Worm (Caenorhabditis elegans) whole organism, early embryonic: Measurements from ENCODE around the gene clec-130.

Source experiments
- B0310.2 ChIP-seq: sonication (generic microtip); optimal IDR thresholded peaks from 2 replicates; lab custom pipeline; 2016; ENCODE audit warnings: mild to moderate bottlenecking, missing genetic modification characterization, missing compliant biosample characterization
- F13C5.2 ChIP-seq: sonication (generic microtip); optimal IDR thresholded peaks from 2 replicates; lab custom pipeline; 2017; ENCODE audit warnings: mild to moderate bottlenecking, missing genetic modification characterization, inconsistent platforms, missing compliant biosample characterization
- aly-1 ChIP-seq: sonication (generic microtip); optimal IDR thresholded peaks from 2 replicates; lab custom pipeline; 2016; ENCODE audit warnings: missing genetic modification characterization, missing compliant biosample characterization
- ama-1 ChIP-seq: fragments of 150-350 bp; optimal IDR thresholded peaks from 2 replicates; lab custom pipeline; 2014
- ceh-13 ChIP-seq: fragments of 200-800 bp; sonication (Bioruptor generic); optimal IDR thresholded peaks from 2 replicates; lab custom pipeline; 2018; ENCODE audit warnings: mild to moderate bottlenecking, missing genetic modification characterization, missing compliant biosample characterization
- ceh-36 ChIP-seq: sonication (generic microtip); optimal IDR thresholded peaks from 2 replicates; lab custom pipeline; 2016; ENCODE audit warnings: missing genetic modification characterization, inconsistent platforms, missing compliant biosample characterization
- ets-7 ChIP-seq: sonication (generic microtip); optimal IDR thresholded peaks from 2 replicates; lab custom pipeline; 2016; ENCODE audit warnings: missing genotype, missing genetic modification characterization, missing compliant biosample characterization
- flt-1 ChIP-seq: fragments of 200-800 bp; sonication (Bioruptor generic); IDR thresholded peaks from 2 replicates; pipeline ENCODE4 v1.3.6; 2022; ENCODE audit warnings: missing genetic modification characterization, missing compliant biosample characterization
- hmbx-1 ChIP-seq: sonication (generic microtip); optimal IDR thresholded peaks from 2 replicates; lab custom pipeline; 2016; ENCODE audit warnings: mild to moderate bottlenecking, missing genetic modification characterization, missing compliant biosample characterization
- hmg-4 ChIP-seq: fragments of 200-800 bp; sonication (Bioruptor generic); optimal IDR thresholded peaks from 2 replicates; lab custom pipeline; 2018; ENCODE audit warnings: mild to moderate bottlenecking, missing genetic modification characterization, missing compliant biosample characterization
- hnd-1 ChIP-seq: sonication (generic microtip); optimal IDR thresholded peaks from 2 replicates; lab custom pipeline; 2016; ENCODE audit warnings: missing genetic modification characterization, missing compliant biosample characterization
- pes-1 ChIP-seq: fragments of 200-800 bp; sonication (Bioruptor generic); IDR thresholded peaks from 2 replicates; pipeline ENCODE4 v1.3.6; 2022; ENCODE audit warnings: missing genetic modification reagents, missing genetic modification characterization, missing compliant biosample characterization
- scrt-1 ChIP-seq: fragments of 200-800 bp; sonication (Bioruptor generic); IDR thresholded peaks from 2 replicates; pipeline ENCODE4 v1.3.6; 2022; ENCODE audit warnings: missing genetic modification characterization, missing compliant biosample characterization
- sea-1 ChIP-seq: fragments of 200-800 bp; sonication (Bioruptor generic); conservative IDR thresholded peaks from 2 replicates; pipeline ENCODE4 v1.3.6; 2022; ENCODE audit warnings: missing genetic modification characterization, missing compliant biosample characterization
- tbx-11 ChIP-seq: fragments of 200-800 bp; sonication (Bioruptor generic); IDR thresholded peaks from 2 replicates; pipeline ENCODE4 v1.3.6; 2022; ENCODE audit warnings: missing genetic modification characterization, missing compliant biosample characterization
- tbx-37 ChIP-seq: fragments of 200-800 bp; sonication (Bioruptor generic); conservative IDR thresholded peaks from 2 replicates; pipeline ENCODE4 v1.3.6; 2022; ENCODE audit warnings: missing genetic modification reagents, missing genetic modification characterization, missing compliant biosample characterization
- tra-4 ChIP-seq: sonication (generic microtip); optimal IDR thresholded peaks from 2 replicates; lab custom pipeline; 2017; ENCODE audit warnings: missing genetic modification characterization, missing compliant biosample characterization

clec-130 gene

ce11 chrII:3573255-3573654, at the start of gene clec-130:
clec-130 (plus strand) TSS chrII:3573555.
- TF ChIP-seq ets-7 (tag; lab: Kevin White, UChicago): no peak
- no peak for TF ChIP-seq F13C5.2 (tag; lab: Kevin White, UChicago)
- TF ChIP-seq hmg-4 (GFP tag; lab: Kevin White, UChicago): no peak
- no peak for TF ChIP-seq hnd-1 (tag; lab: Kevin White, UChicago)
- no peak for TF ChIP-seq ceh-36
- no peak for TF ChIP-seq sea-1 (GFP tag; lab: Robert Waterston, UW)
- no peak for TF ChIP-seq hmbx-1
- TF ChIP-seq B0310.2 (tag; lab: Kevin White, UChicago): no peak
- TF ChIP-seq scrt-1: no peak
- TF ChIP-seq tbx-37 (GFP tag; lab: Robert Waterston, UW): no peak

ce11 chrII:3524097-3524496, 49.3 kb upstream of the clec-130 start, which contains the start of gene col-72:
col-72 (minus strand) TSS chrII:3524197.
- no peak for TF ChIP-seq scrt-1
- TF ChIP-seq hmbx-1: no peak
- no peak for TF ChIP-seq sea-1 (GFP tag; lab: Robert Waterston, UW)
- no peak for TF ChIP-seq tbx-37 (GFP tag; lab: Robert Waterston, UW)
- no peak for TF ChIP-seq tbx-11 (GFP tag; lab: Robert Waterston, UW)
- TF ChIP-seq F13C5.2 (tag; lab: Kevin White, UChicago): no peak
- no peak for TF ChIP-seq pes-1
- no peak for TF ChIP-seq flt-1 (GFP tag; lab: Robert Waterston, UW)
- TF ChIP-seq ceh-36: no peak
- TF ChIP-seq aly-1: no peak
- no peak for TF ChIP-seq ets-7 (tag; lab: Kevin White, UChicago)
- TF ChIP-seq B0310.2 (tag; lab: Kevin White, UChicago): no peak
- TF ChIP-seq ama-1 (lab: Kevin White, UChicago): no peak
- no peak for TF ChIP-seq hnd-1 (tag; lab: Kevin White, UChicago)

- no peak for TF ChIP-seq flt-1 (GFP tag; lab: Robert Waterston, UW)
- no peak for TF ChIP-seq pes-1
- TF ChIP-seq F13C5.2 (tag; lab: Kevin White, UChicago): no peak
- no peak for TF ChIP-seq hnd-1 (tag; lab: Kevin White, UChicago)
- TF ChIP-seq hmg-4 (GFP tag; lab: Kevin White, UChicago): no peak
- no peak for TF ChIP-seq ets-7 (tag; lab: Kevin White, UChicago)
- TF ChIP-seq aly-1: no peak
- TF ChIP-seq scrt-1: no peak
- TF ChIP-seq tra-4: no peak
- TF ChIP-seq hmbx-1: no peak
- no peak for TF ChIP-seq ceh-36
- no peak for TF ChIP-seq ama-1 (lab: Kevin White, UChicago)
- no peak for TF ChIP-seq tbx-37 (GFP tag; lab: Robert Waterston, UW)
These were observed 45.9 kb upstream of the clec-130 start for ce11 chrII:3527460-3527859.

- TF ChIP-seq tbx-37 (GFP tag; lab: Robert Waterston, UW) (no peak), hmg-4 (GFP tag; lab: Kevin White, UChicago) (no peak), sea-1 (GFP tag; lab: Robert Waterston, UW) (no peak)
These were observed 45.1 kb upstream of the clec-130 start, which contains the start of gene ncs-6 for ce11 chrII:3528256-3528655. ncs-6 (minus strand) TSS chrII:3528516.

- TF ChIP-seq F13C5.2 (tag; lab: Kevin White, UChicago): no peak
- TF ChIP-seq tbx-11 (GFP tag; lab: Robert Waterston, UW): no peak
- TF ChIP-seq flt-1 (GFP tag; lab: Robert Waterston, UW): no peak
- no peak for TF ChIP-seq ceh-36
- no peak for TF ChIP-seq scrt-1
- TF ChIP-seq hmbx-1: no peak
- TF ChIP-seq tbx-37 (GFP tag; lab: Robert Waterston, UW): no peak
- TF ChIP-seq B0310.2 (tag; lab: Kevin White, UChicago): no peak
- no peak for TF ChIP-seq sea-1 (GFP tag; lab: Robert Waterston, UW)
- TF ChIP-seq tra-4: no peak
- no peak for TF ChIP-seq ets-7 (tag; lab: Kevin White, UChicago)
- TF ChIP-seq aly-1: no peak
- TF ChIP-seq ceh-13 (GFP tag; lab: Kevin White, UChicago): no peak
- TF ChIP-seq pes-1: no peak
- no peak for TF ChIP-seq hnd-1 (tag; lab: Kevin White, UChicago)
- TF ChIP-seq hmg-4 (GFP tag; lab: Kevin White, UChicago): no peak
These were observed 33.2 kb upstream of the clec-130 start for ce11 chrII:3540151-3540550.

DNA sequence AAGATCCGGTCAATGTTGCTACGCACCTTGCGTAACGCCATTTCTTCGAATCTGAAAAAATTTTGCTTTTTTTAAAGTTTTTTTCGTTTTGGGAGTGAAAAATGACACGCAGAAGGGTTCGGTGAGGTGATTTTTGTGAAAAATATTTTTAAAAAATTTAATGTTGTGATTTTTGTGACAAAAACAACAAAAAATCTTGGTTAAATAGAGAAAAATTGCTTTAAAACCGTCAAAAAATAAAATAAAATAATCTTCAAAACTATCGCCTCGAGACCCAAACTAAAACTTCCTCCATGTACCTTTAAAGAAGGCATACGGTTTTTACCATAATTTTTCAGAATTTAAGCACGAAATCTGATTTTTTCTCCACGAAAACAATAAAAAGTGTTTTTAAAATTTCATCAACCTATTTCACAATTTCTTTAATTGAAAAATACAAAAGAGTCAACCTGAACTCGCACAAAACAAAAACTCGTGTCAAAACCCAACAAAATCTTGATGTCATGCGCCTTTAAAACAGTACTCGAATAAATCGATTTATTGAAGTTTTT, 26.9 kb upstream of the clec-130 start, which contains the start of gene apd-3:
TSS of gene apd-3 (minus strand) at position 51 of the 551 bp plus-strand sequence.
- TF ChIP-seq tbx-37 (GFP tag; lab: Robert Waterston, UW) (no peak), ceh-13 (GFP tag; lab: Kevin White, UChicago) (no peak), ceh-36 (no peak), hmbx-1 (no peak), hnd-1 (tag; lab: Kevin White, UChicago) (no peak), hmg-4 (GFP tag; lab: Kevin White, UChicago) (no peak), aly-1 (no peak), tra-4 (no peak), pes-1 (no peak), ama-1 (lab: Kevin White, UChicago) (no peak), scrt-1 (no peak), B0310.2 (tag; lab: Kevin White, UChicago) (no peak), ets-7 (tag; lab: Kevin White, UChicago) (no peak), tbx-11 (GFP tag; lab: Robert Waterston, UW) (no peak), sea-1 (GFP tag; lab: Robert Waterston, UW) (no peak), F13C5.2 (tag; lab: Kevin White, UChicago) (no peak), flt-1 (GFP tag; lab: Robert Waterston, UW) (no peak)

DNA sequence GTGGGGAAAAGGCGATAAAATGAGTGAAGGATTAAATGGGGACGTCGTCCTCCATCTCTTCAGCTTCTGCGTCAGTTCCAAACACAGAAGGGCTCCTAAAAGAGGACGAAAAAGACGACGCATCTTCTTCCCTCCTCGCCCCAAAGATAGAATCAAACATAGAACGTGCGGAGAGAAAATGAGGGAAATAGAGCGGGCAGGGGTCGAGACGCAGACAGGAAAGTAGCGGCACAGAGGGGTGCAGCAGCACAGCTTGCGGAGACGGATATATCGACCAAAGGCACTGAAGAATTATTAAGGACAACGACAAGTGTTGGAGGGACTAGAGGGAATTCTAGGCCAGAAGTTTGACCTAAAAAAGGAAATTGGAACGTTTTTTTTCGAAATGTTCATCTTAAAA, 26.1 kb upstream of the clec-130 start:
- peak; percentile 54 for TF ChIP-seq hmg-4 (GFP tag; lab: Kevin White, UChicago)
- TF ChIP-seq hmbx-1: no peak
- 0 out of 2 replicates have a peak, but pooled peaks have one; percentile 6 for TF ChIP-seq tbx-37 (GFP tag; lab: Robert Waterston, UW)
